Fruit fly (Drosophila melanogaster) S2 (cell line): Measurements from ENCODE around the gene CG15892.

ENCODE experiments used
- CG8478 ChIP-seq: fragments of >200 bp; optimal IDR thresholded peaks from 2 replicates; lab custom pipeline; 2018
- CTCF ChIP-seq, 2 experiments: fragments of >200 bp; optimal IDR thresholded peaks; 2 replicates each; lab custom pipeline; 2018

DNA sequence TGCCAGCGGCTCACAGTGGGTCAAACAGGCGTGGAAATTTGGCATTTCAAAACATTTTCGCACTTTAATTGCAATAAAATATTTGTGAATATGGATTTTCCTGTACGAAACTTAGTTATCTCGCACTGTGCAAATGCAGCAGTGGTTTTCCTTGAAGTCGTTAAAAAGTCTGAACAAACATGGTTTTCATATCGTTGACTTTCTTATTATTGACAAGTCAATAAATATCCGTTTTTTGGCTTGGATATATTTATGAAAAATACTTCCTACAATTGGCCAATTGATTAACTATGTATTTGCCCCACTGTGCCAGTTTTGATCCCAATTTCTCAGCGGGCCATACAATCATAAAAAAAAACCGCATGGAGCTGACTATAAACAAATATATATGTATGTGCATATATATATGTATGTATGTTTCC lies 28.7 kb downstream of the CG15892 start:
- no peak for TF ChIP-seq CG8478 (lab: Kevin White, UChicago)
- TF ChIP-seq CTCF (optimal IDR thresholded peaks at IDR 0.05; lab: Kevin White, UChicago): no peak
